Fruit fly (Drosophila melanogaster): ENCODE measurements around the gene Galphaf.
A peak's percentile ranks its signal among the peaks of the same experiment; 100 is the strongest.

Galphaf gene

DNA sequence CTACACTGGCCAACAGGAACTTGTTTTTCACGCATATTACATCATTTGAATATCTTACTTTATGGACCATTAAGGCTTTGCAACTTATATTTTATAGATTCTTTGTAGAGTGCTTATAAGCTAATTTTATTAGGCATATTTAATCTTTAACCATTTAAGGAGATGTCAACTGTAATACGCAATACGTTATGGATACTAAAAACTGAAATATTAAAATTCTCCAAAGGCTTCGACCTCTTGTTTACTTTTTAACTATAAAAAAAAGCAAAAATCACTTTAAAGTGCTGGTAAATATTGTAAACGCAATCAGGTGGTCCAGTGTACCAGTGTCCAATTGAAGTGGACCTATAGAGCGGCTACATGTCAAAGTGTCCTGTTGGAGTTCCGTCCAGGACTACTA, 10.7 kb downstream of the Galphaf start:
- TF ChIP-seq D19A (tag; optimal IDR thresholded peaks at IDR 0.05) (peak; percentile 35), btn (GFP tag; optimal IDR thresholded peaks at IDR 0.05) (no peak), CG33557 (GFP tag; optimal IDR thresholded peaks at IDR 0.05) (no peak), Jarid2 (GFP tag; optimal IDR thresholded peaks at IDR 0.05) (no peak), CG18011 (GFP tag; optimal IDR thresholded peaks at IDR 0.05) (no peak), CG5180 (GFP tag; optimal IDR thresholded peaks at IDR 0.05) (peak; percentile 27), BtbVII (GFP tag; optimal IDR thresholded peaks at IDR 0.05) (peak; percentile 41), Ptx1 (GFP tag; IDR thresholded peaks at IDR 0.05) (peak; percentile 39; the same call in 1 of the 2 replicates), Lpt (GFP tag; optimal IDR thresholded peaks at IDR 0.05) (no peak), CoRest (tag; optimal IDR thresholded peaks at IDR 0.05) (peak; percentile 53), psq (GFP tag; optimal IDR thresholded peaks at IDR 0.05) (no peak), row (GFP tag; IDR thresholded peaks at IDR 0.05) (peak; percentile 48), mam (GFP tag; optimal IDR thresholded peaks at IDR 0.05) (peak; percentile 8), Sox102F (GFP tag; optimal IDR thresholded peaks at IDR 0.05) (peak; percentile 60), CG10979 (tag; optimal IDR thresholded peaks at IDR 0.05) (peak; percentile 33), CG10147 (GFP tag; optimal IDR thresholded peaks at IDR 0.05) (peak; percentile 47), CG13894 (tag; optimal IDR thresholded peaks at IDR 0.05) (peak; percentile 16), CG7839 (tag; optimal IDR thresholded peaks at IDR 0.05) (peak; percentile 44), CG12155 (GFP tag; optimal IDR thresholded peaks at IDR 0.05) (peak; percentile 7), CG12299 (tag; optimal IDR thresholded peaks at IDR 0.05) (no peak), CG10565 (GFP tag; optimal IDR thresholded peaks at IDR 0.05) (no peak), CG11504 (tag; optimal IDR thresholded peaks at IDR 0.05) (peak; percentile 69), CG9817 (tag; optimal IDR thresholded peaks at IDR 0.05) (no peak), dysf (GFP tag; IDR thresholded peaks at IDR 0.05) (peak; percentile 43; the same call in 1 of the 3 replicates), scrt (GFP tag; optimal IDR thresholded peaks at IDR 0.05) (peak; percentile 11), nau (GFP tag; optimal IDR thresholded peaks at IDR 0.05) (peak; percentile 50), odd (GFP tag; optimal IDR thresholded peaks at IDR 0.05) (peak; percentile 18), Deaf1 (tag; optimal IDR thresholded peaks at IDR 0.05) (peak; percentile 11), CG9727 (GFP tag; optimal IDR thresholded peaks at IDR 0.05) (peak; percentile 15), CG17359 (tag; optimal IDR thresholded peaks at IDR 0.05) (peak; percentile 15), CG2116 (GFP tag; optimal IDR thresholded peaks at IDR 0.05) (no peak), E2f1 (GFP tag; IDR thresholded peaks at IDR 0.05) (0 out of 2 replicates have a peak, but pooled peaks have one; percentile 9), CG4404 (GFP tag; IDR thresholded peaks at IDR 0.05) (no peak), Ssrp (tag; optimal IDR thresholded peaks at IDR 0.05) (peak; percentile 36), NfI (GFP tag; optimal IDR thresholded peaks at IDR 0.05) (peak; percentile 2), Drgx (GFP tag; IDR thresholded peaks at IDR 0.05) (peak; percentile 48; the same call in 1 of the 2 replicates), Sin3A (optimal IDR thresholded peaks at IDR 0.05) (no peak), CG18599 (GFP tag; optimal IDR thresholded peaks at IDR 0.05) (peak; percentile 66), pan (optimal IDR thresholded peaks at IDR 0.05) (no peak), pan (GFP tag; optimal IDR thresholded peaks at IDR 0.05 in 1 of 2, IDR thresholded peaks at IDR 0.05 in 1 of 2) (peak in 1 of 2 experiments; percentile 35), tio (GFP tag; optimal IDR thresholded peaks at IDR 0.05) (peak; percentile 23), Abd-B (GFP tag; optimal IDR thresholded peaks at IDR 0.05) (peak; percentile 16), lilli (GFP tag; optimal IDR thresholded peaks at IDR 0.05) (peak; percentile 30), seq (GFP tag; IDR thresholded peaks at IDR 0.05) (peak; percentile 54; the same call in 1 of the 2 replicates), dmrt99B (tag; optimal IDR thresholded peaks at IDR 0.05) (peak; percentile 58), onecut (GFP tag; IDR thresholded peaks at IDR 0.05) (no peak), CG15073 (GFP tag; optimal IDR thresholded peaks at IDR 0.05) (no peak), Lhr (GFP tag; optimal IDR thresholded peaks at IDR 0.05) (no peak), CG30431 (GFP tag; optimal IDR thresholded peaks at IDR 0.05) (no peak), lmd (GFP tag; IDR thresholded peaks at IDR 0.05) (peak; percentile 46; the same call in 1 of the 2 replicates)

Data from whole organism, embryonic.